Fruit fly (Drosophila melanogaster): ENCODE results near the gene Dysb.

Dysb gene

DNA sequence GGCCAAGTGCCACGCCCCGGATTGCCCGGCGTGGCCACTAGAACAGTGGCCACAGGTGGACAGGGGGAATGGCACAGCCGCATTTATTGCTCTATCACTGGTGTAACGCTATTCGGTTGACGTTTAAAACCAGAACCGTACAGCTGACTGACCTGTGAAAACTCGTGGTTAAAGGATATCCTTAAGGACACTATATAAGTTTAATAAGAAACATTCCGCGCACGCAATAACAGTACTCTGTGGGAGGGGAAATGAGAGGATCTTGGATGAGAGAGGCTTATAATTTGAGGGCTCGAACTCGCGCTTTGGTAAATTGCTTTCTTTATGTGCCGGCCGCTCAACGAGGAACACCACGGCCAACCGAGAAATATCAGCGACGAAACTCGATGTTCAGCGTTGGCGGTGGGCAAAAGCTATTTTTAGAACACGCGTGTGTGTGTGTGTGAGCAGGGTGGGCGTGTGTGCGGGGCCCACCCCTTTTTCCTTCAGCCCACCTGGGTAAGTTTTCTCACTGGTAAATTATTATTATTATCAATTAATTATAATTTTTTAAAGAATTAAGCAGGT is 28.8 kb downstream of the Dysb start (continued):
- TF ChIP-seq CG14710 (tag; optimal IDR thresholded peaks at IDR 0.05) (no peak), CG8290 (GFP tag; optimal IDR thresholded peaks at IDR 0.05) (no peak), CG8290 (tag; optimal IDR thresholded peaks at IDR 0.05) (peak in 1 of 2 experiments; percentile 34), Lim3 (GFP tag; IDR thresholded peaks at IDR 0.05) (no peak), trh (GFP tag; optimal IDR thresholded peaks at IDR 0.05) (no peak), unpg (GFP tag; optimal IDR thresholded peaks at IDR 0.05) (no peak), CG6272 (GFP tag; IDR thresholded peaks at IDR 0.05) (no peak), danr (GFP tag; IDR thresholded peaks at IDR 0.05) (no peak), chn (GFP tag; optimal IDR thresholded peaks at IDR 0.05) (no peak), luna (GFP tag; optimal IDR thresholded peaks at IDR 0.05) (no peak), hkb (optimal IDR thresholded peaks at IDR 0.05) (no peak), hkb (GFP tag; IDR thresholded peaks at IDR 0.05) (no peak), sisA (GFP tag; IDR thresholded peaks at IDR 0.05) (no peak), E2f2 (GFP tag; IDR thresholded peaks at IDR 0.05) (0 out of 2 replicates have a peak, but pooled peaks have one; percentile 8), CG34224 (GFP tag; IDR thresholded peaks at IDR 0.05; ENCODE audit: partially characterized antibody) (0 out of 3 replicates have a peak, but pooled peaks have one; percentile 16), Doc3 (GFP tag; IDR thresholded peaks at IDR 0.05; ENCODE audit: partially characterized antibody) (0 out of 3 replicates have a peak, but pooled peaks have one; percentile 34), Camta (GFP tag; optimal IDR thresholded peaks at IDR 0.05) (no peak), tna (GFP tag; IDR thresholded peaks at IDR 0.05; ENCODE audit: partially characterized antibody) (0 out of 2 replicates have a peak, but pooled peaks have one; percentile 47), Fer1 (GFP tag; optimal IDR thresholded peaks at IDR 0.05) (no peak), HmgD (GFP tag; optimal IDR thresholded peaks at IDR 0.05) (no peak), CG10979 (tag; optimal IDR thresholded peaks at IDR 0.05) (no peak), abd-A (tag; optimal IDR thresholded peaks at IDR 0.05) (peak; percentile 16), hb (GFP tag; IDR thresholded peaks at IDR 0.05; ENCODE audit: partially characterized antibody) (0 out of 3 replicates have a peak, but pooled peaks have one; percentile 30), lilli (GFP tag; optimal IDR thresholded peaks at IDR 0.05) (peak; percentile 17), nerfin-2 (GFP tag; IDR thresholded peaks at IDR 0.05; ENCODE audit: partially characterized antibody) (peak; percentile 52; the same call in 1 of the 2 replicates), bbx (GFP tag; IDR thresholded peaks at IDR 0.05; ENCODE audit: partially characterized antibody) (peak; percentile 49), Hand (GFP tag; optimal IDR thresholded peaks at IDR 0.05) (no peak), Bteb2 (GFP tag; optimal IDR thresholded peaks at IDR 0.05) (no peak), CG13894 (tag; optimal IDR thresholded peaks at IDR 0.05) (peak; percentile 37), sr (GFP tag; IDR thresholded peaks at IDR 0.05) (peak; percentile 65; the same call in 2 of the 3 replicates), CG10959 (GFP tag; IDR thresholded peaks at IDR 0.05) (no peak), CG13287 (GFP tag; IDR thresholded peaks at IDR 0.05; ENCODE audit: partially characterized antibody) (no peak), Lpt (GFP tag; optimal IDR thresholded peaks at IDR 0.05) (no peak), gro (GFP tag; optimal IDR thresholded peaks at IDR 0.05) (no peak), HHEX (GFP tag; optimal IDR thresholded peaks at IDR 0.05) (no peak), CG11085 (GFP tag; IDR thresholded peaks at IDR 0.05) (0 out of 2 replicates have a peak, but pooled peaks have one; percentile 7), mld (GFP tag; IDR thresholded peaks at IDR 0.05; ENCODE audit: partially characterized antibody) (peak; percentile 56; the same call in 2 of the 3 replicates), slbo (GFP tag; IDR thresholded peaks at IDR 0.05) (no peak), CG6254 (GFP tag; optimal IDR thresholded peaks at IDR 0.05) (peak; percentile 13), scrt (GFP tag; optimal IDR thresholded peaks at IDR 0.05) (no peak), Scr (GFP tag; IDR thresholded peaks at IDR 0.05; ENCODE audit: partially characterized antibody) (peak; percentile 32; the same call in 1 of the 2 replicates), pros (GFP tag; optimal IDR thresholded peaks at IDR 0.05) (peak; percentile 8), kni (GFP tag; optimal IDR thresholded peaks at IDR 0.05) (peak; percentile 40)
